Fruit fly (Drosophila melanogaster) whole organism, pupa: ENCODE results near the gene CG5639.

ENCODE experiments used
- CG10348 ChIP-seq: fragments of 200-800 bp; sonication (Bioruptor generic); IDR thresholded peaks from 2 replicates; pipeline ENCODE4 v1.3.6; 2022; ENCODE audit warnings: missing biosample characterization, missing genetic modification characterization
- CG12605 ChIP-seq: fragments of 200-800 bp; sonication (Bioruptor generic); IDR thresholded peaks from 2 replicates; pipeline ENCODE4 v1.3.6; 2022; ENCODE audit warnings: missing biosample characterization, missing genetic modification characterization
- CG13204 ChIP-seq: fragments of 200-800 bp; sonication (Bioruptor generic); optimal IDR thresholded peaks from 2 replicates; lab custom pipeline; 2018; ENCODE audit warnings: missing biosample characterization, mild to moderate bottlenecking, missing genetic modification characterization, moderate library complexity
- CG14655 ChIP-seq: fragments of 200-800 bp; sonication (Bioruptor generic); optimal IDR thresholded peaks from 3 replicates; lab custom pipeline; 2017; ENCODE audit warnings: mild to moderate bottlenecking, missing biosample characterization, missing genetic modification reagents, missing genetic modification characterization
- CG15710 ChIP-seq: fragments of 200-800 bp; sonication (Bioruptor generic); optimal IDR thresholded peaks from 2 replicates; lab custom pipeline; 2018; ENCODE audit warnings: missing biosample characterization, mild to moderate bottlenecking, missing genetic modification characterization, moderate library complexity
- CG17806 ChIP-seq: fragments of 200-800 bp; sonication (Bioruptor generic); optimal IDR thresholded peaks from 2 replicates; lab custom pipeline; 2018; ENCODE audit warnings: missing biosample characterization, mild to moderate bottlenecking, missing genetic modification characterization, moderate library complexity
- CG32121 ChIP-seq: fragments of 200-800 bp; sonication (Bioruptor generic); IDR thresholded peaks from 2 replicates; pipeline ENCODE4 v1.3.6; 2022; ENCODE audit warnings: missing biosample characterization, missing genetic modification characterization
- CG34367 ChIP-seq: fragments of 200-800 bp; sonication (Bioruptor generic); optimal IDR thresholded peaks from 2 replicates; lab custom pipeline; 2018; ENCODE audit warnings: missing biosample characterization, mild to moderate bottlenecking, missing genetic modification characterization
- CG4496 ChIP-seq: fragments of 200-800 bp; sonication (Bioruptor generic); IDR thresholded peaks from 3 replicates; pipeline ENCODE4 v1.3.6; 2022; ENCODE audit warnings: missing biosample characterization, missing genetic modification characterization
- CG8159 ChIP-seq: fragments of 200-800 bp; sonication (Bioruptor generic); optimal IDR thresholded peaks from 3 replicates; lab custom pipeline; 2018; ENCODE audit warnings: missing biosample characterization, mild to moderate bottlenecking, missing genetic modification characterization, moderate library complexity
- CG8301 ChIP-seq: fragments of 200-800 bp; sonication (Bioruptor generic); optimal IDR thresholded peaks from 2 replicates; lab custom pipeline; 2018; ENCODE audit warnings: missing biosample characterization, mild to moderate bottlenecking, missing genetic modification characterization
- CG9948 ChIP-seq: fragments of 200-800 bp; sonication (Bioruptor generic); optimal IDR thresholded peaks from 2 replicates; lab custom pipeline; 2018; ENCODE audit warnings: missing biosample characterization, mild to moderate bottlenecking, missing genetic modification characterization, moderate library complexity
- D1 ChIP-seq: fragments of 200-800 bp; sonication (Bioruptor generic); optimal IDR thresholded peaks from 2 replicates; lab custom pipeline; 2018; ENCODE audit warnings: missing biosample characterization, mild to moderate bottlenecking, missing genetic modification characterization, moderate library complexity
- EcR ChIP-seq: fragments of 200-800 bp; sonication (Bioruptor generic); optimal IDR thresholded peaks from 3 replicates; lab custom pipeline; 2019; ENCODE audit warnings: missing biosample characterization, missing genetic modification characterization, mild to moderate bottlenecking, moderate library complexity, missing genetic modification reagents
- Ets98B ChIP-seq: fragments of 200-800 bp; sonication (Bioruptor generic); IDR thresholded peaks from 2 replicates; pipeline ENCODE4 v1.3.6; 2022; ENCODE audit warnings: missing biosample characterization, missing genetic modification characterization
- Pif1A ChIP-seq: fragments of 200-800 bp; sonication (Bioruptor generic); optimal IDR thresholded peaks from 3 replicates; lab custom pipeline; 2016; ENCODE audit warnings: missing biosample characterization, missing genetic modification characterization
- Pif1B ChIP-seq: fragments of 200-800 bp; sonication (Bioruptor generic); optimal IDR thresholded peaks from 3 replicates; lab custom pipeline; 2016; ENCODE audit warnings: missing biosample characterization, missing genetic modification characterization
- Snoo ChIP-seq: fragments of 200-800 bp; sonication (Bioruptor generic); optimal IDR thresholded peaks from 3 replicates; lab custom pipeline; 2017; ENCODE audit warnings: missing biosample characterization, mild to moderate bottlenecking, missing genetic modification characterization, inconsistent platforms
- fd96Ca ChIP-seq: fragments of 200-800 bp; sonication (Bioruptor generic); IDR thresholded peaks from 3 replicates; pipeline ENCODE4 v1.3.6; 2022; ENCODE audit warnings: missing biosample characterization, missing genetic modification characterization
- gl ChIP-seq: fragments of 200-800 bp; sonication (Bioruptor generic); optimal IDR thresholded peaks from 2 replicates; lab custom pipeline; 2018; ENCODE audit warnings: missing biosample characterization, mild to moderate bottlenecking, missing genetic modification characterization
- rn ChIP-seq: fragments of 200-800 bp; sonication (Bioruptor generic); IDR thresholded peaks from 2 replicates; pipeline ENCODE4 v1.3.6; 2022; ENCODE audit warnings: missing biosample characterization, missing genetic modification characterization

Gene CG5639

DNA sequence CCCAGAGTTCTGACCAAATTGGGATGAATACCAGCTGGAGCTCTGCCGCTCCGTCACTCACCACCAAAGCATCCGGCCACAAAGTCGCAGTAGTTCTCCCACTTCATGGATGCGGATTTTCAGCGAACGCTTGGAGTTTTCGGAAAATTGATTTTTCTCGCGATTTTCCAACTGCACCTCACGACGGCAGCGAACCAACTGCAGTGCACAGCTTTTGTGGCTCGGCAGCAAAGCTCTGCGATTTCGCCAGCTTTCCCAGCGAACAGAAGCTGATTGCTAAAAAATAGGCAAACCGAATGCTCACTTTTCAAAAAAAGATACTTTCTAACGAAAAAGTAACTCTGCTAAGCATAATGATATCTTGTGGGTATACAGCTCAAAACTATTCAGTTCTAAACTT is 34.8 kb downstream of the CG5639 start, which contains the start of gene CG5646:
TSS of gene CG5646 (minus strand) at position 206 of the 400 bp plus-strand sequence.
- TF ChIP-seq CG4496 (GFP tag; lab: Robert Waterston, UW) (peak; percentile 67; the same call in 2 of the 3 replicates), CG14655 (GFP tag; lab: Kevin White, UChicago) (no peak), EcR (GFP tag; lab: Kevin White, UChicago) (no peak), Pif1A (GFP tag; lab: Kevin White, UChicago) (no peak), CG10348 (GFP tag; lab: Robert Waterston, UW) (no peak), D1 (no peak), gl (no peak), rn (GFP tag; lab: Robert Waterston, UW) (no peak), Pif1B (GFP tag; lab: Kevin White, UChicago) (no peak), CG32121 (GFP tag; lab: Robert Waterston, UW) (peak; percentile 76), CG12605 (GFP tag; lab: Robert Waterston, UW) (0 out of 2 replicates have a peak, but pooled peaks have one; percentile 33), CG17806 (tag; lab: Kevin White, UChicago) (no peak), Ets98B (peak; percentile 66; the same call in 1 of the 2 replicates), CG8301 (no peak), fd96Ca (GFP tag; lab: Robert Waterston, UW) (peak; percentile 67; the same call in 2 of the 3 replicates), CG15710 (no peak), CG34367 (tag; lab: Kevin White, UChicago) (no peak), Snoo (tag; lab: Kevin White, UChicago) (no peak), CG9948 (tag; lab: Kevin White, UChicago) (no peak), CG8159 (tag; lab: Kevin White, UChicago) (no peak), CG13204 (no peak)

- TF ChIP-seq fd96Ca (GFP tag; lab: Robert Waterston, UW) (no peak), Snoo (tag; lab: Kevin White, UChicago) (peak; percentile 11), CG12605 (GFP tag; lab: Robert Waterston, UW) (0 out of 2 replicates have a peak, but pooled peaks have one; percentile 15), CG4496 (GFP tag; lab: Robert Waterston, UW) (peak; percentile 34; the same call in 1 of the 3 replicates)
Observed at dm6 chr3R:27558660-27559319, 37.1 kb downstream of the CG5639 start, which contains the start of gene Klp98A. Gene Klp98A, minus strand, starts transcription at chr3R:27559145.

DNA sequence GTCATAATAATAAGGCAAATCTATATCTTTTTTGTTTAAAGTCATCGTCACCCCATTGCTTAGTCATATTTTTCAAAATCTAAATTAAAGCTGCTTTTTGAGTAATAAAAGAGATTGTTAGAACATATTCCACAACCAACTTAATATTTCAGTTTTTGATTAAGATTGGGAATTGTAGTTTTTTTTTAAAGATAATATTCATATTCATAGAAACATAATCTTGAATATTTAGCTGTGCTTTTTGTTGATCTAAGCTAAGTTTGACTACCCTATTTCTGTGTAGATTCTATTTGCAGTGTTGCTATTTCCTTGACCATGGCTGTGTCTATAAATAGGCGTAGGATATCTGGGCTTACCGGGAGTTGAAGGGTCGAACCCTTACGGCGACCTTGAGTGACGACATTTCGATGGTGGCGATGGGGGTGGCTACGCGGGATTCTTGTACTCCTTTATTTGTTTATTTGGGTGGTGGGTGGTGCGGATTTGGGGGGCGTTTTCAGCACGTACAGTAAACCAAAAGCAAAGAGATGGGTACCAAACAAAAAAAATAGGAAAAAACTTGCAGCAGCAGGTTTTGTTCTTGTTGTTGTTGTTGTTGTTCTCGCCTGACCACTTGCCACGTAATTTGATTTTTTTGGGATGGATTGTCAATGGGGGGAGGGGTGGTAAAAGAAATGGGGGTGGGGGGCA is 37.8 kb downstream of the CG5639 start:
- peak; percentile 6 for TF ChIP-seq CG17806 (tag; lab: Kevin White, UChicago)
- TF ChIP-seq CG9948 (tag; lab: Kevin White, UChicago): peak; percentile 26
- TF ChIP-seq CG12605 (GFP tag; lab: Robert Waterston, UW): no peak

DNA sequence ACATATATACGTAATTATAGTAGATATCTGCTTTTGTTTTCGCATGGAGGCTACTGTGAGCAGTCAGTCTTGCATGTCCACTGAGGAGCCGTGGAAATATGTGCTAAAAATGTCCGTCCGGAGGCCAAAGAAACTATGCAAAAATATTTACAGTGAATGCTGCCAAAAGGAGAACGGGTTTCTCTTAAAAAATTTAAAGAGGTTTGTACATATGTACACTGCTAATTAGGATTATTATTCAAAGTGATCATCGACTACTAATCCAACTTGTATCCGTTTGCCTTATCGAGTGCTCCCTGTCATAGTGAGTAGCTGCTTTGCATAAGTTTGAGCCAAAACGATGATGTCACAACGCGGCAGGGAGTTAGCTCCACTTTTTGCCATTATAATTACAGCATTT is 39.0 kb downstream of the CG5639 start:
- peak; percentile 88 for TF ChIP-seq fd96Ca (GFP tag; lab: Robert Waterston, UW)
- TF ChIP-seq CG8301: peak; percentile 59
- no peak for TF ChIP-seq D1
- TF ChIP-seq CG13204: no peak
- peak; percentile 44 for TF ChIP-seq CG8159 (tag; lab: Kevin White, UChicago)
- peak; percentile 74 for TF ChIP-seq CG12605 (GFP tag; lab: Robert Waterston, UW)
- TF ChIP-seq Pif1B (GFP tag; lab: Kevin White, UChicago): peak; percentile 36
- peak; percentile 25 for TF ChIP-seq CG15710
- peak; percentile 54; the same call in 1 of the 2 replicates for TF ChIP-seq CG10348 (GFP tag; lab: Robert Waterston, UW)
- no peak for TF ChIP-seq EcR (GFP tag; lab: Kevin White, UChicago)
- TF ChIP-seq CG32121 (GFP tag; lab: Robert Waterston, UW): peak; percentile 84
- TF ChIP-seq Snoo (tag; lab: Kevin White, UChicago): peak; percentile 10
- TF ChIP-seq rn (GFP tag; lab: Robert Waterston, UW): peak; percentile 53
- no peak for TF ChIP-seq CG34367 (tag; lab: Kevin White, UChicago)
- TF ChIP-seq gl: no peak
- TF ChIP-seq CG9948 (tag; lab: Kevin White, UChicago): no peak
- TF ChIP-seq CG17806 (tag; lab: Kevin White, UChicago): peak; percentile 34
- peak; percentile 86 for TF ChIP-seq CG4496 (GFP tag; lab: Robert Waterston, UW)
- peak; percentile 84 for TF ChIP-seq Ets98B
- peak; percentile 54 for TF ChIP-seq Pif1A (GFP tag; lab: Kevin White, UChicago)
- TF ChIP-seq, all 21 proteins: peak for 14

DNA sequence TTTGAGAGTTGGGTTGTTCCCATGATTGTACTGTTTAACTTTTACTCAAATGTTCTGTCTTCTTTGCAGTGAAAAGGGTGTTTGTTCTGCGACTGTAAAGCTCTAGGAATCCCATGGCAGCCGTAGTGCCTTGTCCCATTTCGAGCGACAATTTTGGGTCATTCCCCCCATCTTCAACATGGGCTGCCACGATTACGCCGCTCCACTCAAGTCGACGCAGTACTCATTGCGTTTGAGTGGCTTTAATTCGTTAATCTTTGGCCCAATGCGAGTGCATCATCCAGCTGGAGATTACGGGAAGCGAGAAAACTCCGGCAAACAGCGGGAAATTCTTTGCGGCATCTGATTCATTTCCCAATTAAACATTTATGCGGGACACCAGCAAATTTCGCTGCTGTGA is 39.5 kb downstream of the CG5639 start:
- TF ChIP-seq EcR (GFP tag; lab: Kevin White, UChicago) (peak; percentile 76), Snoo (tag; lab: Kevin White, UChicago) (no peak)

DNA sequence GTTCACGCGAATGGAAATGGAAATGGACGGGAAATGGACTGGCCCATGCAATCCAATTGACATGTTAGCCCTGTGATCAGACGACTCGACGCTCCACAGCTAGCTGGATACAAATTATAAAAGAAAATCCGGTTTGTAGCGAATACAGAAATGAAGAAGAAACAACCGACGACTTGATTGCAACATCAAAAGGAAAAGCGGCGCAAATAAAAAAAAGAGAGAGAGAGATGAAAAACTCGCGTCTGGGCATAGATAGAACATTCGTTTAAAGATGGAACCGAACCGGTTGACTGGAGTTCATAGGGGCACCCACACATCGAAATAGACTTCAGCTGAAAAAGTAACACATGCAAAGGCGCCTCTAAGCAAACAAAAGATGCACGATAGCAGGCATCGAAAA is 40.1 kb downstream of the CG5639 start:
- TF ChIP-seq EcR (GFP tag; lab: Kevin White, UChicago) (no peak), CG8159 (tag; lab: Kevin White, UChicago) (no peak), gl (no peak), fd96Ca (GFP tag; lab: Robert Waterston, UW) (no peak), CG12605 (GFP tag; lab: Robert Waterston, UW) (no peak), Snoo (tag; lab: Kevin White, UChicago) (no peak), D1 (no peak), CG34367 (tag; lab: Kevin White, UChicago) (no peak), CG17806 (tag; lab: Kevin White, UChicago) (no peak), CG13204 (no peak)
